Worm (Caenorhabditis elegans) whole organism, L4 larva: ENCODE results near the gene tceb-3.

Source experiments
- ama-1 ChIP-seq: fragments of 150-350 bp; optimal IDR thresholded peaks from 2 replicates; lab custom pipeline; 2014; ENCODE audit warnings: inconsistent platforms, mixed read lengths
- cey-2 ChIP-seq: sonication (generic microtip); optimal IDR thresholded peaks from 3 replicates; lab custom pipeline; 2017; ENCODE audit warnings: missing genetic modification characterization, mild to moderate bottlenecking, missing compliant biosample characterization, antibody characterized with exemption, borderline replicate concordance; ENCODE audit not compliant: insufficient read depth
- dve-1 ChIP-seq: sonication (generic microtip); optimal IDR thresholded peaks from 2 replicates; lab custom pipeline; 2017; ENCODE audit warnings: antibody characterized with exemption, mild to moderate bottlenecking, missing genetic modification characterization, missing compliant biosample characterization; ENCODE audit not compliant: insufficient read depth
- lin-1 ChIP-seq: fragments of 200-800 bp; sonication (Bioruptor generic); IDR thresholded peaks from 2 replicates; pipeline ENCODE4 v1.3.6; 2022; ENCODE audit warnings: missing genetic modification reagents, missing genetic modification characterization, missing compliant biosample characterization
- nhr-11 ChIP-seq: fragments of 150-350 bp; optimal IDR thresholded peaks from 2 replicates; lab custom pipeline; 2014; ENCODE audit warnings: missing biosample characterization, missing genetic modification characterization
- unc-39 ChIP-seq: sonication (generic microtip); optimal IDR thresholded peaks from 2 replicates; lab custom pipeline; 2017; ENCODE audit warnings: missing biosample characterization, missing genetic modification characterization

ce11 chrII:10902104-10902503 is 45.1 kb downstream of the tceb-3 start, which contains the start of gene gly-1:
- TF ChIP-seq unc-39 (tag; lab: Kevin White, UChicago) (no peak), ama-1 (lab: Kevin White, UChicago) (no peak), cey-2 (tag; lab: Kevin White, UChicago) (no peak), lin-1 (GFP tag; lab: Robert Waterston, UW) (no peak), nhr-11 (tag; lab: Kevin White, UChicago) (no peak), dve-1 (tag; lab: Kevin White, UChicago) (no peak)
